Worm (Caenorhabditis elegans): Measurements from ENCODE around the gene adt-2.

DNA sequence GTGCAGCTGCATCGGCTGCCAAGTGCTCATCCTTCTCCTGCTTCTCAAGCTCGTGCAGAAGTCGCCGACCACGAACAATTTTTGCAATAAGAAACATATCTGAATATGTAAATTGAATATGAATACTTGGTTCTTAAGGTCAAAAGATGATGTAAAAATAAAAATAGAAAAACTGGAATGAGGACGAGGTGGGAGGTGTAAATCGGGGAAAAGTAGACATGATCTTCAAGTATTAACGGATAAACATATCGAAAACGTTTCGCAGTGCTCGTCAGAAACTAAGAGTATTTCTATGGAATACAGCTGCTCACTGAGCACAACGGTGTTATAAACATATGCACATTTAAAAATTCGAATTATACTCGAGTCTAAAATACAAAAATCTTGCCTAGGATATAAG lies 46.0 kb upstream of the adt-2 start, which contains the start of gene glb-16:
- TF ChIP-seq flt-1 (GFP tag; IDR thresholded peaks at IDR 0.05), result no peak
- TF ChIP-seq ztf-29 (GFP tag; IDR thresholded peaks at IDR 0.05), result no peak
- TF ChIP-seq klf-2 (GFP tag; conservative IDR thresholded peaks at IDR 0.05), result no peak
